Fruit fly (Drosophila melanogaster) whole organism, embryonic: ENCODE measurements around the gene sro.
A peak's percentile ranks its signal among the peaks of the same experiment; 100 is the strongest.

Experiments
- Antp ChIP-seq: fragments of 200-800 bp; sonication (Bioruptor generic); optimal IDR thresholded peaks from 3 replicates; lab custom pipeline; 2016; ENCODE audit warnings: missing biosample characterization, missing genetic modification characterization
- Atf3 ChIP-seq: fragments of 200-800 bp; sonication (Bioruptor generic); optimal IDR thresholded peaks from 3 replicates; lab custom pipeline; 2016; ENCODE audit warnings: missing biosample characterization, missing genetic modification characterization
- Awh ChIP-seq: fragments of 200-800 bp; sonication (Bioruptor generic); IDR thresholded peaks from 2 replicates; pipeline ENCODE4, ENCODE4 v1.3.6; 2022; ENCODE audit warnings: missing biosample characterization, missing genetic modification characterization
- B-H1 ChIP-seq: fragments of 200-800 bp; sonication (Bioruptor generic); IDR thresholded peaks from 3 replicates; pipeline ENCODE4 v1.3.6; 2022; ENCODE audit warnings: missing biosample characterization, missing genetic modification characterization
- BEAF-32 ChIP-seq: fragments of 200-800 bp; sonication (Bioruptor generic); optimal IDR thresholded peaks from 3 replicates; lab custom pipeline; 2017; ENCODE audit warnings: missing biosample characterization, missing genetic modification characterization, mild to moderate bottlenecking, moderate library complexity, missing genetic modification reagents
- Bdp1 ChIP-seq: fragments of 200-800 bp; sonication (Bioruptor generic); optimal IDR thresholded peaks from 3 replicates; lab custom pipeline; 2016; ENCODE audit warnings: missing biosample characterization, missing genetic modification characterization
- CG10267 ChIP-seq: fragments of 200-800 bp; sonication (Bioruptor generic); optimal IDR thresholded peaks from 2 replicates; lab custom pipeline; 2018; ENCODE audit warnings: missing biosample characterization, mild to moderate bottlenecking, missing genetic modification characterization, moderate library complexity
- CG10274 ChIP-seq: fragments of 200-800 bp; sonication (Bioruptor generic); optimal IDR thresholded peaks from 3 replicates; lab custom pipeline; 2017; ENCODE audit warnings: missing biosample characterization, mild to moderate bottlenecking, missing genetic modification characterization
- CG10366 ChIP-seq: fragments of 200-800 bp; sonication (Bioruptor generic); IDR thresholded peaks from 2 replicates; pipeline ENCODE4 v1.3.6; 2022; ENCODE audit warnings: missing biosample characterization, missing genetic modification characterization
- CG10543 ChIP-seq: fragments of 200-800 bp; sonication (Bioruptor generic); optimal IDR thresholded peaks from 3 replicates; lab custom pipeline; 2017; ENCODE audit warnings: missing biosample characterization, mild to moderate bottlenecking, missing genetic modification characterization, moderate library complexity
- CG10654 ChIP-seq: fragments of 200-800 bp; sonication (Bioruptor generic); optimal IDR thresholded peaks from 2 replicates; lab custom pipeline; 2016; ENCODE audit warnings: missing biosample characterization, missing genetic modification characterization
- CG12391 ChIP-seq: fragments of 200-800 bp; sonication (Bioruptor generic); optimal IDR thresholded peaks from 3 replicates; lab custom pipeline; 2018; ENCODE audit warnings: missing biosample characterization, mild to moderate bottlenecking, missing genetic modification characterization, moderate library complexity
- CG12769 ChIP-seq: fragments of 200-800 bp; sonication (Bioruptor generic); optimal IDR thresholded peaks from 2 replicates; lab custom pipeline; 2019; ENCODE audit warnings: missing biosample characterization, mild to moderate bottlenecking, missing genetic modification characterization, moderate library complexity
- CG14860 ChIP-seq: fragments of 200-800 bp; sonication (Bioruptor generic); IDR thresholded peaks from 3 replicates; pipeline ENCODE4 v1.3.6; 2022; ENCODE audit warnings: missing biosample characterization, missing genetic modification characterization; ENCODE audit not compliant: partially characterized antibody
- CG17612 ChIP-seq: fragments of 200-800 bp; sonication (Bioruptor generic); IDR thresholded peaks from 2 replicates; pipeline ENCODE4 v1.3.6; 2022; ENCODE audit warnings: missing biosample characterization, missing genetic modification characterization
- CG18599 ChIP-seq: fragments of 200-800 bp; sonication (Bioruptor generic); optimal IDR thresholded peaks from 3 replicates; lab custom pipeline; 2017; ENCODE audit warnings: missing biosample characterization, missing genetic modification characterization, mild to moderate bottlenecking, moderate library complexity, missing genetic modification reagents
- CG18619 ChIP-seq: fragments of 200-800 bp; sonication (Bioruptor generic); optimal IDR thresholded peaks from 3 replicates; lab custom pipeline; 2017; ENCODE audit warnings: missing biosample characterization, mild to moderate bottlenecking, missing genetic modification characterization
- CG2129 ChIP-seq: fragments of 200-800 bp; sonication (Bioruptor generic); IDR thresholded peaks from 2 replicates; pipeline ENCODE4 v1.3.6; 2022; ENCODE audit warnings: missing biosample characterization, missing genetic modification characterization; ENCODE audit not compliant: partially characterized antibody
- CG30403 ChIP-seq: fragments of 200-800 bp; sonication (Bioruptor generic); optimal IDR thresholded peaks from 3 replicates; lab custom pipeline; 2016; ENCODE audit warnings: missing biosample characterization, missing genetic modification characterization
- CG3407 ChIP-seq: fragments of 200-800 bp; sonication (Bioruptor generic); optimal IDR thresholded peaks from 2 replicates; lab custom pipeline; 2018; ENCODE audit warnings: missing biosample characterization, mild to moderate bottlenecking, missing genetic modification characterization
- CG4617 ChIP-seq: fragments of 200-800 bp; sonication (Bioruptor generic); optimal IDR thresholded peaks from 3 replicates; lab custom pipeline; 2016; ENCODE audit warnings: missing biosample characterization, missing genetic modification characterization, borderline replicate concordance
- CG6854 ChIP-seq: fragments of 200-800 bp; sonication (Bioruptor generic); optimal IDR thresholded peaks from 3 replicates; lab custom pipeline; 2017; ENCODE audit warnings: missing biosample characterization, mild to moderate bottlenecking, missing genetic modification characterization
- CG7372 ChIP-seq: fragments of 200-800 bp; sonication (Bioruptor generic); IDR thresholded peaks from 2 replicates; pipeline ENCODE4 v1.3.6; 2022; ENCODE audit warnings: missing biosample characterization, missing genetic modification characterization
- CG7556 ChIP-seq: fragments of 200-800 bp; sonication (Bioruptor generic); optimal IDR thresholded peaks from 2 replicates; lab custom pipeline; 2017; ENCODE audit warnings: missing biosample characterization, mild to moderate bottlenecking, missing genetic modification characterization
- CG7745 ChIP-seq: fragments of 200-800 bp; sonication (Bioruptor generic); optimal IDR thresholded peaks from 2 replicates; lab custom pipeline; 2018; ENCODE audit warnings: missing biosample characterization, mild to moderate bottlenecking, missing genetic modification characterization, moderate library complexity
- HLHmδ ChIP-seq: fragments of 200-800 bp; sonication (Bioruptor generic); optimal IDR thresholded peaks from 2 replicates; lab custom pipeline; 2018; ENCODE audit warnings: missing biosample characterization, mild to moderate bottlenecking, missing genetic modification characterization, moderate library complexity
- Hr51 ChIP-seq, 2 experiments: fragments of 200-800 bp; sonication (Bioruptor generic); optimal IDR thresholded peaks; 2 replicates in 1 of 2; 3 replicates in 1 of 2; lab custom pipeline; 2016 to 2018; ENCODE audit warnings: missing biosample characterization in 2 of 2, missing genetic modification characterization in 2 of 2, mild to moderate bottlenecking in 1 of 2, moderate library complexity in 1 of 2
- Lpt ChIP-seq: fragments of >200 bp; optimal IDR thresholded peaks from 2 replicates; lab custom pipeline; 2018; ENCODE audit warnings: missing biosample characterization, missing genetic modification characterization
- Mrtf ChIP-seq: fragments of 200-800 bp; sonication (Bioruptor generic); IDR thresholded peaks from 3 replicates; pipeline ENCODE4 v1.3.6; 2022; ENCODE audit warnings: missing biosample characterization, missing genetic modification characterization
- Nf-YB ChIP-seq: fragments of 200-800 bp; sonication (Bioruptor generic); optimal IDR thresholded peaks from 3 replicates; lab custom pipeline; 2019; ENCODE audit warnings: missing biosample characterization, mild to moderate bottlenecking, missing genetic modification characterization, moderate library complexity
- Spps ChIP-seq: fragments of 200-800 bp; sonication (Bioruptor generic); optimal IDR thresholded peaks from 2 replicates; lab custom pipeline; 2018; ENCODE audit warnings: missing biosample characterization, mild to moderate bottlenecking, missing genetic modification characterization
- Ssrp ChIP-seq: fragments of 200-800 bp; sonication (Bioruptor generic); optimal IDR thresholded peaks from 2 replicates; lab custom pipeline; 2018; ENCODE audit warnings: missing biosample characterization, mild to moderate bottlenecking, missing genetic modification characterization, moderate library complexity
- Xrp1 ChIP-seq: fragments of 200-800 bp; sonication (Bioruptor generic); IDR thresholded peaks from 2 replicates; pipeline ENCODE4 v1.3.6; 2022; ENCODE audit warnings: missing biosample characterization, missing genetic modification characterization
- bigmax ChIP-seq: fragments of 200-800 bp; sonication (Bioruptor generic); optimal IDR thresholded peaks from 2 replicates; lab custom pipeline; 2018; ENCODE audit warnings: missing biosample characterization, mild to moderate bottlenecking, missing genetic modification characterization
- caup ChIP-seq: fragments of 200-800 bp; sonication (Bioruptor generic); optimal IDR thresholded peaks from 3 replicates; lab custom pipeline; 2017; ENCODE audit warnings: missing biosample characterization, mild to moderate bottlenecking, missing genetic modification characterization, moderate library complexity; ENCODE audit not compliant: severe bottlenecking
- dati ChIP-seq: fragments of 200-800 bp; sonication (Bioruptor generic); IDR thresholded peaks from 2 replicates; pipeline ENCODE4 v1.3.6; 2022; ENCODE audit warnings: missing biosample characterization, missing genetic modification characterization
- fd102C ChIP-seq: fragments of 200-800 bp; sonication (Bioruptor generic); optimal IDR thresholded peaks from 2 replicates; lab custom pipeline; 2018; ENCODE audit warnings: missing biosample characterization, mild to moderate bottlenecking, missing genetic modification characterization, moderate library complexity
- fd64A ChIP-seq: fragments of 200-800 bp; sonication (Bioruptor generic); optimal IDR thresholded peaks from 3 replicates; lab custom pipeline; 2018; ENCODE audit warnings: missing biosample characterization, mild to moderate bottlenecking, missing genetic modification characterization
- fu2 ChIP-seq: fragments of 200-800 bp; sonication (Bioruptor generic); optimal IDR thresholded peaks from 2 replicates; lab custom pipeline; 2016; ENCODE audit warnings: missing biosample characterization, missing genetic modification characterization
- gem ChIP-seq: fragments of 200-800 bp; sonication (Bioruptor generic); optimal IDR thresholded peaks from 2 replicates; lab custom pipeline; 2019; ENCODE audit warnings: missing biosample characterization, mild to moderate bottlenecking, missing genetic modification characterization, moderate library complexity
- grau ChIP-seq: fragments of 200-800 bp; optimal IDR thresholded peaks from 3 replicates; lab custom pipeline; 2019; ENCODE audit warnings: missing biosample characterization, mild to moderate bottlenecking, missing genetic modification characterization, moderate library complexity
- grn ChIP-seq: fragments of 200-800 bp; sonication (Bioruptor generic); optimal IDR thresholded peaks from 3 replicates; lab custom pipeline; 2017; ENCODE audit warnings: missing biosample characterization, missing genetic modification characterization
- hth ChIP-seq: fragments of >200 bp; optimal IDR thresholded peaks from 2 replicates; lab custom pipeline; 2017; ENCODE audit warnings: inconsistent platforms
- insv ChIP-seq, 2 experiments: fragments of 200-800 bp; sonication (Bioruptor generic); optimal IDR thresholded peaks; 3 replicates each; lab custom pipeline; 2016 to 2018; ENCODE audit warnings: missing biosample characterization in 2 of 2, missing genetic modification characterization in 2 of 2
- nerfin-1 ChIP-seq: fragments of 200-800 bp; sonication (Bioruptor generic); optimal IDR thresholded peaks from 3 replicates; lab custom pipeline; 2019; ENCODE audit warnings: missing biosample characterization, mild to moderate bottlenecking, missing genetic modification characterization, moderate library complexity
- pzg ChIP-seq: fragments of 200-800 bp; sonication (Bioruptor generic); optimal IDR thresholded peaks from 3 replicates; lab custom pipeline; 2018; ENCODE audit warnings: missing biosample characterization, mild to moderate bottlenecking, missing genetic modification characterization, moderate library complexity
- sd ChIP-seq: fragments of 200-800 bp; sonication (Bioruptor generic); optimal IDR thresholded peaks from 3 replicates; lab custom pipeline; 2018; ENCODE audit warnings: missing biosample characterization, mild to moderate bottlenecking, missing genetic modification characterization, moderate library complexity
- toy ChIP-seq: fragments of 200-800 bp; sonication (Bioruptor generic); IDR thresholded peaks from 2 replicates; pipeline ENCODE4 v1.3.6; 2022; ENCODE audit warnings: missing biosample characterization, missing genetic modification characterization
- vnd ChIP-seq: fragments of 200-800 bp; sonication (Bioruptor generic); IDR thresholded peaks from 3 replicates; pipeline ENCODE4 v1.3.6; 2022; ENCODE audit warnings: missing biosample characterization, missing genetic modification characterization; ENCODE audit not compliant: partially characterized antibody

The sro gene

DNA sequence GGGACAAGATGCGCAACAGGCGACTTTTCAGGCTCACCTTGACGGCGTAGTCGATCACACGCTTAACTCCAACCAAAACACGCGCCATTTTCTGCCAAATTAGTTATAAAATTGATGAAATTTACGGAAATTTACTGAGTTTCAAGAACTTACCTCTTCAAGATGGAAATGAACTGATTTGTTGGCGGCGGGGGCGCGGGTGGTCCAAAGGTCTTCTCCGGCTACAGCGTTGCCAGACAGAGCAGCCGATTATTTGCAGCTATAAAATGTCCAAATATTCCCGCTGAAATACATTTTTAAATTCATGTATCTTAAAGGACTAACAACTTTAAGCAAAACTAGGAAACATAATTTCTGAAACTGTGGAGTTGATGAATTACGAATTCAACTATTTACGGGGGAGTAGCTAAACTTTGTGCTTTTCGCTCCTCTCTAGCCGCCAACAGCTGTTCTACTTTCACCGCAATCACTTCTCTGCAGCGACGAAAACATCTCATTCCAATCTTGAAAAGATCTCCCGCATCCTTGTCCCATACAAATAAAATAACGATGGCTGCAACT is 8.4 kb downstream of the sro start, which contains the start of the genes Etfb and CG7789 (continued):
- TF ChIP-seq Atf3 (GFP tag; lab: Kevin White, UChicago), result peak; percentile 64
- TF ChIP-seq Hr51 (GFP tag; optimal IDR thresholded peaks at IDR 0.05; lab: Kevin White, UChicago), result peak in 1 of 2 experiments; percentile 48
- peak; percentile 76 for TF ChIP-seq pzg (GFP tag; lab: Kevin White, UChicago)
- peak; percentile 68 for TF ChIP-seq CG10543 (GFP tag; lab: Kevin White, UChicago)
- TF ChIP-seq toy (GFP tag; lab: Robert Waterston, UW), result no peak; the same call in 1 of the 2 replicates
- TF ChIP-seq Spps (tag; lab: Kevin White, UChicago), result no peak
- peak; percentile 43; the same call in 1 of the 2 replicates for TF ChIP-seq CG17612
- TF ChIP-seq CG7372 (GFP tag; lab: Robert Waterston, UW), result peak; percentile 81
- TF ChIP-seq bigmax (GFP tag; lab: Kevin White, UChicago), result no peak
- peak; percentile 91 for TF ChIP-seq CG4617 (GFP tag; lab: Kevin White, UChicago)
- TF ChIP-seq CG10267 (tag; lab: Kevin White, UChicago), result peak; percentile 37
- TF ChIP-seq CG30403 (GFP tag; lab: Kevin White, UChicago), result peak; percentile 88
- peak; percentile 78 for TF ChIP-seq CG10366 (GFP tag; lab: Robert Waterston, UW)
- TF ChIP-seq Xrp1, result peak; percentile 65
- TF ChIP-seq CG2129 (GFP tag; lab: Robert Waterston, UW), result peak; percentile 81
- TF ChIP-seq CG12391 (tag; lab: Kevin White, UChicago), result peak; percentile 84
- peak; percentile 76 for TF ChIP-seq grau
- peak; percentile 72 for TF ChIP-seq CG18619 (GFP tag; lab: Kevin White, UChicago)
- TF ChIP-seq Bdp1 (GFP tag; lab: Kevin White, UChicago), result peak; percentile 55
- TF ChIP-seq gem (tag; lab: Kevin White, UChicago), result no peak
- TF ChIP-seq fu2 (GFP tag; lab: Kevin White, UChicago), result peak; percentile 71
- no peak for TF ChIP-seq hth (lab: Kevin White, UChicago)
- peak; percentile 82 for TF ChIP-seq Antp (GFP tag; lab: Kevin White, UChicago)
- peak; percentile 28 for TF ChIP-seq Nf-YB (GFP tag; lab: Kevin White, UChicago)
- no peak for TF ChIP-seq HLHmδ (GFP tag; lab: Kevin White, UChicago)
- no peak for TF ChIP-seq CG10274 (GFP tag; lab: Kevin White, UChicago)
- no peak for TF ChIP-seq CG7556 (GFP tag; lab: Kevin White, UChicago)
- peak; percentile 36 for TF ChIP-seq CG18599
- TF ChIP-seq Awh (GFP tag; lab: Robert Waterston, UW), result peak; percentile 58
- TF ChIP-seq fd64A (GFP tag; lab: Kevin White, UChicago), result no peak
- no peak for TF ChIP-seq CG12769 (tag; lab: Kevin White, UChicago)
- no peak for TF ChIP-seq sd
- peak; percentile 40; the same call in 2 of the 3 replicates for TF ChIP-seq B-H1 (GFP tag; lab: Robert Waterston, UW)
- TF ChIP-seq Mrtf, result peak; percentile 61; the same call in 2 of the 3 replicates
- no peak for TF ChIP-seq dati (GFP tag; lab: Robert Waterston, UW)
- peak; percentile 0 for TF ChIP-seq CG6854
- no peak for TF ChIP-seq fd102C
- peak; percentile 44 for TF ChIP-seq CG10654 (GFP tag; lab: Kevin White, UChicago)
- TF ChIP-seq insv (GFP tag; optimal IDR thresholded peaks at IDR 0.05; lab: Kevin White, UChicago), result peak in 1 of 2 experiments; percentile 61
- peak; percentile 76 for TF ChIP-seq vnd
- no peak for TF ChIP-seq CG3407 (GFP tag; lab: Kevin White, UChicago)
- TF ChIP-seq CG14860, result peak; percentile 70
- peak; percentile 92 for TF ChIP-seq BEAF-32 (GFP tag; lab: Kevin White, UChicago)
- peak; percentile 64 for TF ChIP-seq Ssrp (tag; lab: Kevin White, UChicago)
- TF ChIP-seq caup, result peak; percentile 63
- TF ChIP-seq Lpt (GFP tag; lab: Kevin White, UChicago), result no peak
- no peak for TF ChIP-seq CG7745 (tag; lab: Kevin White, UChicago)
- peak; percentile 56 for TF ChIP-seq grn (GFP tag; lab: Kevin White, UChicago)
- no peak for TF ChIP-seq nerfin-1 (tag; lab: Kevin White, UChicago)
